Fruit fly (Drosophila melanogaster) whole organism, wandering third instar larva: Measurements from ENCODE around the gene CG43367.
A peak's percentile ranks its signal among the peaks of the same experiment; 100 is the strongest.

Source experiments
- Abd-B ChIP-seq: fragments of >200 bp; optimal IDR thresholded peaks from 2 replicates; lab custom pipeline; 2017; ENCODE audit warnings: missing biosample characterization, missing genetic modification characterization
- GATAd ChIP-seq: sonication (Bioruptor generic); optimal IDR thresholded peaks from 2 replicates; lab custom pipeline; 2016; ENCODE audit warnings: missing biosample characterization, missing genetic modification characterization
- Hnf4 ChIP-seq: fragments of 200-800 bp; sonication (Bioruptor generic); optimal IDR thresholded peaks from 2 replicates; lab custom pipeline; 2016; ENCODE audit warnings: missing biosample characterization, mild to moderate bottlenecking, missing genetic modification characterization
- Myc ChIP-seq: fragments of >200 bp; optimal IDR thresholded peaks from 2 replicates; lab custom pipeline; 2017
- OdsH ChIP-seq: fragments of 200-800 bp; sonication (Bioruptor generic); optimal IDR thresholded peaks from 2 replicates; lab custom pipeline; 2016; ENCODE audit warnings: missing biosample characterization, mild to moderate bottlenecking, missing genetic modification characterization
- brk ChIP-seq: fragments of 200-800 bp; sonication (Bioruptor generic); optimal IDR thresholded peaks from 2 replicates; lab custom pipeline; 2016; ENCODE audit warnings: missing biosample characterization, mild to moderate bottlenecking, missing genetic modification characterization
- dl ChIP-seq, 2 experiments: fragments of 175-275, 200-275 bp in 1 of 2; fragments of 200-275 bp in 1 of 2; sonication (Bioruptor generic); optimal IDR thresholded peaks; lab custom pipeline; 2018; ENCODE audit warnings: mild to moderate bottlenecking in 2 of 2, missing biosample characterization in 2 of 2, missing genetic modification characterization in 2 of 2, moderate library complexity in 2 of 2; ENCODE audit not compliant: partially characterized antibody in 2 of 2, insufficient read depth in 1 of 2
- dsf ChIP-seq: sonication (Bioruptor generic); optimal IDR thresholded peaks from 2 replicates; lab custom pipeline; 2016; ENCODE audit warnings: missing biosample characterization, missing genetic modification characterization, borderline replicate concordance
- foxo ChIP-seq, 2 experiments: fragments of 200-800 bp; sonication (Bioruptor generic); optimal IDR thresholded peaks; 2 replicates in 1 of 2; 3 replicates in 1 of 2; lab custom pipeline; 2016 to 2017; ENCODE audit warnings: missing biosample characterization in 2 of 2, missing genetic modification characterization in 2 of 2
- h ChIP-seq: fragments of 200-800 bp; sonication (Bioruptor generic); optimal IDR thresholded peaks from 3 replicates; lab custom pipeline; 2016; ENCODE audit warnings: missing biosample characterization, mild to moderate bottlenecking, missing genetic modification characterization
- lola ChIP-seq: fragments of >200 bp; optimal IDR thresholded peaks from 2 replicates; lab custom pipeline; 2017; ENCODE audit warnings: missing biosample characterization, missing genetic modification characterization
- psq ChIP-seq: fragments of 200-800 bp; sonication (Bioruptor generic); optimal IDR thresholded peaks from 3 replicates; lab custom pipeline; 2017; ENCODE audit warnings: missing biosample characterization, mild to moderate bottlenecking, missing genetic modification characterization, moderate library complexity
- usp ChIP-seq: fragments of >200 bp; optimal IDR thresholded peaks from 2 replicates; lab custom pipeline; 2017; ENCODE audit warnings: missing biosample characterization, missing genetic modification characterization

- TF ChIP-seq dl (GFP tag; optimal IDR thresholded peaks at IDR 0.05; lab: Kevin White, UChicago; ENCODE audit: insufficient read depth in 1 of 2, partially characterized antibody in 2 of 2) (no peak), Abd-B (GFP tag; lab: Kevin White, UChicago) (no peak), lola (GFP tag; lab: Kevin White, UChicago) (no peak), foxo (GFP tag; optimal IDR thresholded peaks at IDR 0.05; lab: Kevin White, UChicago) (peak; percentile 29 to 95), usp (GFP tag; lab: Kevin White, UChicago) (no peak), OdsH (GFP tag; lab: Kevin White, UChicago) (peak; percentile 91), brk (GFP tag; lab: Kevin White, UChicago) (peak; percentile 84), Hnf4 (GFP tag; lab: Kevin White, UChicago) (peak; percentile 94), GATAd (GFP tag; lab: Kevin White, UChicago) (peak; percentile 21), psq (GFP tag; lab: Kevin White, UChicago) (peak; percentile 87), Myc (no peak), dsf (peak; percentile 81), h (peak; percentile 96)
Measured at dm6 chr3L:4228187-4228836, 34.5 kb downstream of the CG43367 start.
